Worm (Caenorhabditis elegans): ENCODE results near the gene W06A7.2.
A peak's percentile ranks its signal among the peaks of the same experiment; 100 is the strongest.

DNA sequence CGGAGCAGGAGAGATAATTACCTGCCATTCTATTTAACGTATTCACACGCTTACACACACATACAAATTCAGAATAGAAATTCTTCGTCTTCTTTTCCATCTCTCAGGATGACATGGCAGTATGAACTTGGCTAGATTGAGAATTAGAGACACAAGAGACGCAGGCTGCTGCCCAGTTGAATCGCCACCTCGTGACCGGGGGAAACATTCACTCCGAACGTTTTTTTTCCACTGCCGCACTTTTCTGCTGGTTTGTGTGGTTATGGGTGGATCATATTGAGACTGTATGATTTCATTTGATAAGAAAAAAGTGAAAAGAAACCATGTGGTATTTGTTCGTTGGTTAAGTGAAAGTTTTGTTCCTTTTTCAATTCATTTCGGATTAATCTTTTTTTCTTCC lies 28.0 kb downstream of the W06A7.2 start:
- TF ChIP-seq egl-13 (tag; optimal IDR thresholded peaks at IDR 0.05) (peak; percentile 2), elt-3 (tag; optimal IDR thresholded peaks at IDR 0.05) (peak in 3 of 6 experiments; percentile 1 to 98 (median 83)), skn-1 (tag; optimal IDR thresholded peaks at IDR 0.05) (peak; percentile 52)
